Fruit fly (Drosophila melanogaster): ENCODE measurements around the gene smog.

Gene smog

DNA sequence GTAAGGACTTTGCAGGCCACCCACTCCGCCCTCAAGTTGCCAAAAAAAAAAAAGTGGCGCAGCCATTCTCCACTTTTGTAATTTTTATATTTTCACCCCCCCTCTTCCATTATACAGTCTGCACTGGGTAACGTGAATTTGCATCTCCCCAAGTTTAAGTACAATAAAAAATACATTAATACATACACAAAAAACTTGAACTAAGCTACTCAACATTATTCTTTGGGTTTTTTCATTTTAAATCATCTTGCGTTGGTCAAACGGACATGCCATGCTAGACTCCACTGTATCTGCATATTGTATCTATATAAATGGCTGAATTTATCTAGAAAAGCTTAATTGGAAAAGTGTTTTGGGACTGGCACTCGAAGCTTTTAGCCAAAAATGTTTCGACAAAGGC, 8.8 kb downstream of the smog start (continued):
- TF ChIP-seq lmd (GFP tag; IDR thresholded peaks at IDR 0.05), result peak; percentile 23; the same call in 1 of the 2 replicates
- no peak for TF ChIP-seq Vsx1 (GFP tag; optimal IDR thresholded peaks at IDR 0.05)
- no peak for TF ChIP-seq CkIIα-i1 (GFP tag; IDR thresholded peaks at IDR 0.05)
- TF ChIP-seq CG8924 (tag; optimal IDR thresholded peaks at IDR 0.05), result no peak
- TF ChIP-seq kah (GFP tag; optimal IDR thresholded peaks at IDR 0.05), result no peak
- TF ChIP-seq CG30431 (GFP tag; optimal IDR thresholded peaks at IDR 0.05), result no peak
- no peak for TF ChIP-seq trh (GFP tag; optimal IDR thresholded peaks at IDR 0.05)
- TF ChIP-seq Taf1 (GFP tag; IDR thresholded peaks at IDR 0.05), result 0 out of 2 replicates have a peak, but pooled peaks have one; percentile 15
- no peak for TF ChIP-seq CG18476 (GFP tag; optimal IDR thresholded peaks at IDR 0.05)
- no peak for TF ChIP-seq CG4360 (GFP tag; IDR thresholded peaks at IDR 0.05)
- TF ChIP-seq maf-S (GFP tag; optimal IDR thresholded peaks at IDR 0.05), result no peak
- no peak for TF ChIP-seq CG12942 (GFP tag; optimal IDR thresholded peaks at IDR 0.05)
- no peak for TF ChIP-seq CG4820 (GFP tag; optimal IDR thresholded peaks at IDR 0.05)
- no peak for TF ChIP-seq crc (GFP tag; optimal IDR thresholded peaks at IDR 0.05)
- TF ChIP-seq CG17328 (GFP tag; IDR thresholded peaks at IDR 0.05), result no peak
- no peak for TF ChIP-seq caup (GFP tag; optimal IDR thresholded peaks at IDR 0.05; ENCODE audit: severe bottlenecking)
- no peak for TF ChIP-seq Hr3 (GFP tag; optimal IDR thresholded peaks at IDR 0.05)
- TF ChIP-seq CG1529 (GFP tag; optimal IDR thresholded peaks at IDR 0.05), result no peak
- no peak for TF ChIP-seq rib (GFP tag; IDR thresholded peaks at IDR 0.05)
- no peak for TF ChIP-seq CG3726 (GFP tag; IDR thresholded peaks at IDR 0.05)
- TF ChIP-seq knrl (GFP tag; IDR thresholded peaks at IDR 0.05; ENCODE audit: partially characterized antibody), result no peak
- TF ChIP-seq Hand (GFP tag; optimal IDR thresholded peaks at IDR 0.05), result no peak
- no peak for TF ChIP-seq nmo (GFP tag; optimal IDR thresholded peaks at IDR 0.05)
- no peak for TF ChIP-seq D (optimal IDR thresholded peaks at IDR 0.05)
- no peak for TF ChIP-seq D (GFP tag; optimal IDR thresholded peaks at IDR 0.05)
- TF ChIP-seq D19A (tag; optimal IDR thresholded peaks at IDR 0.05), result no peak
- no peak for TF ChIP-seq CG16863 (GFP tag; optimal IDR thresholded peaks at IDR 0.05)
- TF ChIP-seq unpg (GFP tag; optimal IDR thresholded peaks at IDR 0.05), result no peak
- TF ChIP-seq row (GFP tag; IDR thresholded peaks at IDR 0.05), result peak; percentile 65
- no peak for TF ChIP-seq CG10267 (tag; optimal IDR thresholded peaks at IDR 0.05)
- no peak for TF ChIP-seq her (GFP tag; optimal IDR thresholded peaks at IDR 0.05)
- TF ChIP-seq Fer1 (GFP tag; optimal IDR thresholded peaks at IDR 0.05), result peak; percentile 64
- no peak for TF ChIP-seq chif (GFP tag; optimal IDR thresholded peaks at IDR 0.05)
- TF ChIP-seq CG14667 (GFP tag; IDR thresholded peaks at IDR 0.05), result peak; percentile 54
- no peak for TF ChIP-seq Lim3 (GFP tag; IDR thresholded peaks at IDR 0.05)
- TF ChIP-seq Dip3 (GFP tag; optimal IDR thresholded peaks at IDR 0.05), result peak; percentile 23
- no peak for TF ChIP-seq sqz (GFP tag; optimal IDR thresholded peaks at IDR 0.05)
- no peak for TF ChIP-seq CG1792 (GFP tag; optimal IDR thresholded peaks at IDR 0.05)
- TF ChIP-seq Gug (GFP tag; IDR thresholded peaks at IDR 0.05), result peak; percentile 66; the same call in 3 of the 4 replicates
- no peak for TF ChIP-seq CG3065 (GFP tag; optimal IDR thresholded peaks at IDR 0.05)
- TF ChIP-seq Six4 (GFP tag; optimal IDR thresholded peaks at IDR 0.05), result no peak
- peak; percentile 55 for TF ChIP-seq CG9932 (GFP tag; IDR thresholded peaks at IDR 0.05)
- peak; percentile 66 for TF ChIP-seq Xrp1 (GFP tag; IDR thresholded peaks at IDR 0.05)
- peak in 1 of 2 experiments; percentile 12 for TF ChIP-seq bsh (GFP tag; optimal IDR thresholded peaks at IDR 0.05)
- no peak; the same call in 2 of the 3 replicates for TF ChIP-seq CG17361 (GFP tag; IDR thresholded peaks at IDR 0.05)
- TF ChIP-seq Hr51 (GFP tag; optimal IDR thresholded peaks at IDR 0.05), result peak in 1 of 2 experiments; percentile 10
- TF ChIP-seq CG3838 (GFP tag; optimal IDR thresholded peaks at IDR 0.05), result no peak
- TF ChIP-seq ind (GFP tag; optimal IDR thresholded peaks at IDR 0.05), result peak; percentile 54
- no peak for TF ChIP-seq abd-A (tag; optimal IDR thresholded peaks at IDR 0.05)
- no peak for TF ChIP-seq Usf (GFP tag; optimal IDR thresholded peaks at IDR 0.05)
- TF ChIP-seq br (optimal IDR thresholded peaks at IDR 0.05), result no peak
- TF ChIP-seq CG34422 (GFP tag; IDR thresholded peaks at IDR 0.05), result peak; percentile 52; the same call in 2 of the 3 replicates
- no peak for TF ChIP-seq disco-r (GFP tag; optimal IDR thresholded peaks at IDR 0.05)
